Worm (Caenorhabditis elegans): Measurements from ENCODE around the gene C05D9.9.

DNA sequence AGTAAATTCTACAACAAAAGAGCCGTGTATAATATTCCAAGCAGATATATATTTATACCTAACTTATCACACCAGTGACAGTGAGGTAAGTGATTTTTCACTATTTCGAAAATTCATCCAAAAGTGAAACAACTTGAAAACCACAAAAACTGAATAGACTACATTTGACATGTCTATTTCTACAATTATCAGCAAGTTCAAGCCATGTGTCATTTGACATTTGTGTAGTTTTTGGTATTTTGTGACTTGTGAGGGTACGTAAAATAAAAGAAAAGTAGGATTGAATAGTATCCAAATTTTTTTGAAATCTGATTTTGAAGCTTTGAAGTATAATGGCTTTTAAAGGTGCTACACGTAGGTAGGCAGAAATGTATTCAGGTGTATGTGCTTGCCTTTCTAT lies 2.2 kb upstream of the C05D9.9 start:
- TF ChIP-seq daf-12 (tag; optimal IDR thresholded peaks at IDR 0.05) (no peak), nhr-237 (tag; optimal IDR thresholded peaks at IDR 0.05) (no peak)

Measured in whole organism, L3 larva.